2 worm cellular contexts compared by ENCODE assay signal in genomic region chrII:13283486-13283885, ce11.
TF ChIP-seq lines count a peak whose summit lies in the region.

No protein-coding gene starts in this region.

TF ChIP-seq in whole organism, L4 larva, 104 proteins besides CTCF, POLR2A, EP300 and RAD21:
- TF ChIP-seq lsy-2 (tag; optimal IDR thresholded peaks at IDR 0.05; lab: Kevin White, UChicago) (no peak), nhr-10 (tag; optimal IDR thresholded peaks at IDR 0.05; lab: Kevin White, UChicago) (no peak), aha-1 (tag; lab: Kevin White, UChicago) (peak; percentile 87), nhr-6 (tag; optimal IDR thresholded peaks at IDR 0.05; lab: Kevin White, UChicago) (no peak), zfp-2 (tag; optimal IDR thresholded peaks at IDR 0.05; lab: Kevin White, UChicago) (no peak), jun-1 (tag; optimal IDR thresholded peaks at IDR 0.05; lab: Kevin White, UChicago) (no peak)

TF ChIP-seq in whole organism, early embryonic, 17 proteins besides CTCF, POLR2A, EP300 and RAD21:
- TF ChIP-seq ceh-36 (tag; optimal IDR thresholded peaks at IDR 0.05; lab: Kevin White, UChicago) (peak; percentile 54), scrt-1 (GFP tag; IDR thresholded peaks at IDR 0.05; lab: Robert Waterston, UW) (no peak), pes-1 (GFP tag; IDR thresholded peaks at IDR 0.05; lab: Robert Waterston, UW) (0 out of 2 replicates have a peak, but pooled peaks have one; percentile 14), B0310.2 (tag; optimal IDR thresholded peaks at IDR 0.05; lab: Kevin White, UChicago) (no peak)
